Worm (Caenorhabditis elegans) whole organism, young adult: ENCODE data around the gene snap-29.

Experiments used
- B0035.1 ChIP-seq: sonication (generic microtip); optimal IDR thresholded peaks from 2 replicates; lab custom pipeline; 2016; ENCODE audit warnings: missing genetic modification characterization, mild to moderate bottlenecking, missing compliant biosample characterization, missing genotype, missing genetic modification reagents
- B0261.1 ChIP-seq: sonication (generic microtip); optimal IDR thresholded peaks from 2 replicates; lab custom pipeline; 2016; ENCODE audit warnings: mild to moderate bottlenecking, missing genetic modification characterization, moderate library complexity, missing compliant biosample characterization
- B0336.3 ChIP-seq: fragments of 200-800 bp; sonication (Bioruptor generic); IDR thresholded peaks from 2 replicates; pipeline ENCODE4 v1.3.6; 2022; ENCODE audit warnings: missing genetic modification characterization, missing compliant biosample characterization
- C06A6.2 ChIP-seq: fragments of 200-800 bp; sonication (Bioruptor generic); conservative IDR thresholded peaks from 2 replicates; pipeline ENCODE4 v1.3.6; 2022; ENCODE audit warnings: missing genetic modification characterization, missing compliant biosample characterization
- F52B5.7 ChIP-seq: sonication (generic microtip); optimal IDR thresholded peaks from 2 replicates; lab custom pipeline; 2016; ENCODE audit warnings: mild to moderate bottlenecking, missing genetic modification characterization, missing compliant biosample characterization
- F57A8.1 ChIP-seq: fragments of 200-800 bp; sonication (Bioruptor generic); optimal IDR thresholded peaks from 2 replicates; lab custom pipeline; 2018; ENCODE audit warnings: mild to moderate bottlenecking, missing genetic modification characterization, moderate library complexity, missing compliant biosample characterization
- F57C9.4 ChIP-seq: sonication (generic microtip); optimal IDR thresholded peaks from 2 replicates; lab custom pipeline; 2017; ENCODE audit warnings: mild to moderate bottlenecking, missing genetic modification characterization, missing compliant biosample characterization
- K11D2.4 ChIP-seq: fragments of 200-800 bp; sonication (Bioruptor generic); IDR thresholded peaks from 2 replicates; pipeline ENCODE4 v1.3.6; 2022; ENCODE audit warnings: missing genetic modification reagents, missing genetic modification characterization, missing compliant biosample characterization
- Y53F4B.3 ChIP-seq: fragments of 200-800 bp; sonication (Bioruptor generic); IDR thresholded peaks from 2 replicates; pipeline ENCODE4 v1.3.6; 2022; ENCODE audit warnings: missing genetic modification reagents, missing genetic modification characterization, missing compliant biosample characterization
- Y67H2A.10 ChIP-seq: fragments of 200-800 bp; sonication (Bioruptor generic); conservative IDR thresholded peaks from 2 replicates; pipeline ENCODE4 v1.3.6; 2022; ENCODE audit warnings: missing genetic modification reagents, missing genetic modification characterization, missing compliant biosample characterization
- Y95B8A.8 ChIP-seq: fragments of 200-800 bp; sonication (Bioruptor generic); IDR thresholded peaks from 2 replicates; pipeline ENCODE4 v1.3.6; 2022; ENCODE audit warnings: missing genetic modification reagents, missing genetic modification characterization, missing compliant biosample characterization
- ZK185.1 ChIP-seq: sonication (generic microtip); optimal IDR thresholded peaks from 2 replicates; lab custom pipeline; 2016; ENCODE audit warnings: mild to moderate bottlenecking, missing genetic modification characterization, missing compliant biosample characterization; ENCODE audit not compliant: poor library complexity, severe bottlenecking
- atf-7 ChIP-seq: sonication (generic microtip); optimal IDR thresholded peaks from 2 replicates; lab custom pipeline; 2017; ENCODE audit warnings: mild to moderate bottlenecking, missing genetic modification characterization, missing compliant biosample characterization
- attf-5 ChIP-seq: fragments of 200-800 bp; sonication (Bioruptor generic); optimal IDR thresholded peaks from 2 replicates; lab custom pipeline; 2018; ENCODE audit warnings: mild to moderate bottlenecking, missing genetic modification characterization, missing compliant biosample characterization
- bed-2 ChIP-seq: fragments of 200-800 bp; sonication (Bioruptor generic); IDR thresholded peaks from 2 replicates; pipeline ENCODE4 v1.3.6; 2022; ENCODE audit warnings: missing genetic modification reagents, missing genetic modification characterization, missing compliant biosample characterization
- cebp-1 ChIP-seq, 2 experiments: fragments of 200-800 bp in 1 of 2; sonication (Bioruptor generic) in 1 of 2; sonication (generic microtip) in 1 of 2; IDR thresholded peaks in 1 of 2; optimal IDR thresholded peaks in 1 of 2; 2 replicates each; pipeline versions ENCODE4 v1.3.6 to Lab custom; 2017 to 2022; ENCODE audit warnings: missing compliant biosample characterization in 2 of 2, missing genetic modification characterization in 2 of 2, mild to moderate bottlenecking in 1 of 2, missing genetic modification reagents in 1 of 2, moderate library complexity in 1 of 2
- chd-7 ChIP-seq: sonication (generic microtip); optimal IDR thresholded peaks from 2 replicates; lab custom pipeline; 2016; ENCODE audit warnings: mild to moderate bottlenecking, missing genetic modification characterization, moderate library complexity, missing compliant biosample characterization
- dpff-1 ChIP-seq: sonication (generic microtip); optimal IDR thresholded peaks from 2 replicates; lab custom pipeline; 2017; ENCODE audit warnings: mild to moderate bottlenecking, missing genetic modification characterization, missing compliant biosample characterization
- efl-1 ChIP-seq: fragments of 150-350 bp; optimal IDR thresholded peaks from 2 replicates; lab custom pipeline; 2014; ENCODE audit warnings: missing biosample characterization, missing genetic modification reagents, missing genetic modification characterization
- egl-44 ChIP-seq: fragments of 200-800 bp; sonication (Bioruptor generic); IDR thresholded peaks from 2 replicates; pipeline ENCODE4 v1.3.6; 2022; ENCODE audit warnings: missing genetic modification reagents, missing genetic modification characterization, missing compliant biosample characterization
- egrh-3 ChIP-seq: fragments of 200-800 bp; sonication (Bioruptor generic); IDR thresholded peaks from 2 replicates; pipeline ENCODE4 v1.3.6; 2022; ENCODE audit warnings: missing genetic modification reagents, missing genetic modification characterization, missing compliant biosample characterization
- ets-4 ChIP-seq: fragments of 200-800 bp; sonication (Bioruptor generic); optimal IDR thresholded peaks from 2 replicates; lab custom pipeline; 2018; ENCODE audit warnings: mild to moderate bottlenecking, missing genetic modification characterization, missing compliant biosample characterization
- gei-17 ChIP-seq: fragments of 200-800 bp; sonication (Bioruptor generic); optimal IDR thresholded peaks from 2 replicates; lab custom pipeline; 2018; ENCODE audit warnings: mild to moderate bottlenecking, missing genetic modification characterization, missing compliant biosample characterization
- hmg-1.2 ChIP-seq: fragments of 200-800 bp; sonication (Bioruptor generic); IDR thresholded peaks from 2 replicates; pipeline ENCODE4 v1.3.6; 2022; ENCODE audit warnings: missing genetic modification reagents, missing genetic modification characterization, missing compliant biosample characterization
- hsf-1 ChIP-seq: fragments of 200-800 bp; sonication (Bioruptor generic); IDR thresholded peaks from 2 replicates; pipeline ENCODE4 v1.3.6; 2022; ENCODE audit warnings: missing genetic modification reagents, missing genetic modification characterization, missing compliant biosample characterization
- lag-1 ChIP-seq: fragments of 200-800 bp; sonication (Bioruptor generic); IDR thresholded peaks from 2 replicates; pipeline ENCODE4 v1.3.6; 2022; ENCODE audit warnings: missing genetic modification reagents, missing genetic modification characterization, missing compliant biosample characterization
- lin-35 ChIP-seq, 3 experiments: fragments of 150-350 bp in 2 of 3; sonication (generic microtip) in 1 of 3; optimal IDR thresholded peaks; 2 replicates each; lab custom pipeline; 2014 to 2018; ENCODE audit warnings: missing biosample characterization in 3 of 3, missing genetic modification characterization in 3 of 3, missing genetic modification reagents in 3 of 3
- lin-40 ChIP-seq: sonication (generic microtip); optimal IDR thresholded peaks from 2 replicates; lab custom pipeline; 2016; ENCODE audit warnings: missing genetic modification characterization, mild to moderate bottlenecking, missing compliant biosample characterization, missing genotype, missing genetic modification reagents
- lsy-27 ChIP-seq: sonication (generic microtip); optimal IDR thresholded peaks from 2 replicates; lab custom pipeline; 2017; ENCODE audit warnings: missing genetic modification characterization, mild to moderate bottlenecking, missing compliant biosample characterization, antibody characterized with exemption, missing genotype, borderline replicate concordance; ENCODE audit not compliant: insufficient read depth
- madf-6 ChIP-seq: fragments of 200-800 bp; sonication (Bioruptor generic); IDR thresholded peaks from 2 replicates; pipeline ENCODE4 v1.3.6; 2022; ENCODE audit warnings: missing genetic modification reagents, missing genetic modification characterization, missing compliant biosample characterization
- madf-8 ChIP-seq: fragments of 200-800 bp; sonication (Bioruptor generic); conservative IDR thresholded peaks from 2 replicates; pipeline ENCODE4 v1.3.6; 2022; ENCODE audit warnings: missing genetic modification reagents, missing genetic modification characterization, missing compliant biosample characterization
- mes-4 ChIP-seq: sonication (generic microtip); optimal IDR thresholded peaks from 2 replicates; lab custom pipeline; 2016; ENCODE audit warnings: missing genotype, missing genetic modification characterization, missing compliant biosample characterization
- nfya-1 ChIP-seq: sonication (generic microtip); optimal IDR thresholded peaks from 2 replicates; lab custom pipeline; 2017; ENCODE audit warnings: antibody characterized with exemption, missing compliant biosample characterization, missing genetic modification characterization, borderline replicate concordance; ENCODE audit not compliant: insufficient read depth
- nfyb-1 ChIP-seq: fragments of 200-800 bp; sonication (Bioruptor generic); IDR thresholded peaks from 2 replicates; pipeline ENCODE4 v1.3.6; 2022; ENCODE audit warnings: missing genetic modification reagents, missing genetic modification characterization, missing compliant biosample characterization
- pbrm-1 ChIP-seq: fragments of 200-800 bp; sonication (Bioruptor generic); IDR thresholded peaks from 2 replicates; pipeline ENCODE4 v1.3.6; 2022; ENCODE audit warnings: missing genetic modification reagents, missing genetic modification characterization, missing compliant biosample characterization
- rcor-1 ChIP-seq: fragments of 200-800 bp; sonication (Bioruptor generic); IDR thresholded peaks from 2 replicates; pipeline ENCODE4 v1.3.6; 2022; ENCODE audit warnings: missing genetic modification reagents, missing genetic modification characterization, missing compliant biosample characterization
- repo-1 ChIP-seq: sonication (generic microtip); optimal IDR thresholded peaks from 2 replicates; lab custom pipeline; 2017; ENCODE audit warnings: mild to moderate bottlenecking, missing genetic modification characterization, missing compliant biosample characterization
- snpc-3.4 ChIP-seq: sonication (generic microtip); optimal IDR thresholded peaks from 2 replicates; lab custom pipeline; 2017; ENCODE audit warnings: missing genetic modification characterization, mild to moderate bottlenecking, missing compliant biosample characterization, antibody characterized with exemption, moderate library complexity, missing genotype, missing genetic modification reagents
- somi-1 ChIP-seq: fragments of 200-800 bp; sonication (Bioruptor generic); optimal IDR thresholded peaks from 2 replicates; lab custom pipeline; 2018; ENCODE audit warnings: mild to moderate bottlenecking, missing genetic modification characterization, missing compliant biosample characterization
- tbp1 ChIP-seq: fragments of 200-800 bp; sonication (Bioruptor generic); optimal IDR thresholded peaks from 2 replicates; lab custom pipeline; 2018; ENCODE audit warnings: mild to moderate bottlenecking, missing genetic modification characterization, missing compliant biosample characterization
- unc-130 ChIP-seq: sonication (generic microtip); optimal IDR thresholded peaks from 2 replicates; lab custom pipeline; 2016; ENCODE audit warnings: missing genetic modification reagents, missing genetic modification characterization, missing compliant biosample characterization
- xnd-1 ChIP-seq: sonication (generic microtip); optimal IDR thresholded peaks from 2 replicates; lab custom pipeline; 2016; ENCODE audit warnings: missing genotype, missing genetic modification reagents, missing genetic modification characterization, missing compliant biosample characterization
- zim-3 ChIP-seq: sonication (generic microtip); optimal IDR thresholded peaks from 2 replicates; lab custom pipeline; 2017; ENCODE audit warnings: mild to moderate bottlenecking, missing genetic modification characterization, moderate library complexity, missing compliant biosample characterization
- ztf-22 ChIP-seq: fragments of 200-800 bp; sonication (Bioruptor generic); optimal IDR thresholded peaks from 2 replicates; lab custom pipeline; 2018; ENCODE audit warnings: mild to moderate bottlenecking, missing genetic modification characterization, moderate library complexity, missing compliant biosample characterization
- ztf-26 ChIP-seq: sonication (generic microtip); optimal IDR thresholded peaks from 2 replicates; lab custom pipeline; 2017; ENCODE audit warnings: missing genetic modification characterization, missing compliant biosample characterization

Gene snap-29

DNA sequence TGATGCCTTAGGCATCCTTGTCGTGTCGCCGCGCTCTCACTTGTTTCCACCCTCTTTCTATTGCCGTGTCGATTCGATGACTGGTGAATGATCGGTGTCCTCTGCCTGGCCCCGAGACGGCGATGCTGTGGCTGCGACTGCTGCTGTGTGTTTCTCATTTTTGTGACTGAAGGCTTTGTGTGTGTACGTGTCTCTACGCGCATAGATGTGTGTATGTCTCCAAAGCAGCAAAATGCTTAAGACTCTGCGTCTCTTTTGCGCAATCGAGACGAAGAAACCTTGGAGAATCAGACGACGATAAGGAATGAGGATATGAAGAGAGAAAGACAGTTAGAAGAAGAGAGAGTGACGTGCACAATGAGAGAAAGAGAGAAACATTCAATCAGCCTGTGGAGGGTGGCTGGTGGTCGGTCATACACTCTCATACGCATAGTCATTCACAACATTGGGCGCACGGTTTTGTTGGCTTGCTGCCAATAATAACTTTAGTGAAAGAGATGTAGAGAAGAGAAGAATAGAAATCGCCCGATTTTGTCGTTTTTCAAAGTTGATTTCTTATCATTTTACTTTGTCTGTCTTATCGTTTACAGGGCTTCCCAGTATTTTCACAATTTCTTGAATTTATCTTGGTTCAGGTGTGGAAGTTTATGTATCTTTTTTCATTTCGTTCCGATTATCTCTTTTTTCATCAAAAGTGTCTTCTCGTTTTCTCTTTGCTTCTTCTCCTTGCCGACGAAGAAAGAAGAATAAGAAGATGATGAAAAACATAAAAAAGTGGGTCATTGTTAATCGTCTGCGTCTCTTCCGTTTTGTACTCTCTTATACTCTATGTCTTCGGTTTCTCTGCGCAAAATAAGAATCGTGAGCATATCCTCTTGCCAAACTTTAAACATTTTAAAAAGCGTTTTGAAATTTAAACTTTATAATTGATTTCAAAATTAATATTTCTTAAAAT, 26.1 kb downstream of the snap-29 start (continued):
- no peak for TF ChIP-seq madf-6
- TF ChIP-seq zim-3 (tag; lab: Kevin White, UChicago): no peak
- peak; percentile 33; the same call in 1 of the 2 replicates for TF ChIP-seq rcor-1 (GFP tag; lab: Robert Waterston, UW)
- no peak for TF ChIP-seq F52B5.7 (tag; lab: Kevin White, UChicago)
- peak; percentile 96 for TF ChIP-seq ztf-22
- TF ChIP-seq efl-1 (GFP tag; lab: Kevin White, UChicago): no peak
- TF ChIP-seq cebp-1 (GFP tag; IDR thresholded peaks at IDR 0.05; lab: Robert Waterston, UW): no peak
- TF ChIP-seq cebp-1 (tag; optimal IDR thresholded peaks at IDR 0.05; lab: Kevin White, UChicago): peak; percentile 92
- peak; percentile 97 for TF ChIP-seq attf-5 (GFP tag; lab: Kevin White, UChicago)
- TF ChIP-seq ZK185.1 (tag; lab: Kevin White, UChicago): no peak
- TF ChIP-seq xnd-1 (tag; lab: Kevin White, UChicago): no peak
- TF ChIP-seq Y67H2A.10 (GFP tag; lab: Robert Waterston, UW): no peak
- TF ChIP-seq B0261.1: no peak
- TF ChIP-seq mes-4 (tag; lab: Kevin White, UChicago): no peak
- peak; percentile 94 for TF ChIP-seq chd-7 (tag; lab: Kevin White, UChicago)
- TF ChIP-seq madf-8 (GFP tag; lab: Robert Waterston, UW): no peak
- peak; percentile 91 for TF ChIP-seq hmg-1.2 (GFP tag; lab: Robert Waterston, UW)
- peak; percentile 78 for TF ChIP-seq ets-4
- peak; percentile 94 for TF ChIP-seq B0336.3
- no peak for TF ChIP-seq unc-130 (GFP tag; lab: Kevin White, UChicago)
- peak; percentile 57 for TF ChIP-seq tbp1 (GFP tag; lab: Kevin White, UChicago)
- no peak for TF ChIP-seq lsy-27 (tag; lab: Kevin White, UChicago)
- TF ChIP-seq nfyb-1: peak; percentile 88
- peak; percentile 53 for TF ChIP-seq snpc-3.4 (tag; lab: Kevin White, UChicago)
- TF ChIP-seq lin-35 (GFP tag; optimal IDR thresholded peaks at IDR 0.05; lab: Kevin White, UChicago): peak in 1 of 3 experiments; percentile 61
- TF ChIP-seq atf-7: peak; percentile 98
- no peak for TF ChIP-seq nfya-1 (tag; lab: Kevin White, UChicago)
- peak; percentile 96 for TF ChIP-seq lin-40 (tag; lab: Kevin White, UChicago)
- 0 out of 2 replicates have a peak, but pooled peaks have one; percentile 23 for TF ChIP-seq bed-2
- TF ChIP-seq ztf-26: peak; percentile 84
- no peak for TF ChIP-seq Y95B8A.8 (GFP tag; lab: Robert Waterston, UW)
- 0 out of 2 replicates have a peak, but pooled peaks have one; percentile 56 for TF ChIP-seq lag-1
- TF ChIP-seq somi-1 (GFP tag; lab: Kevin White, UChicago): peak; percentile 94
- TF ChIP-seq C06A6.2: peak; percentile 68
- TF ChIP-seq K11D2.4 (GFP tag; lab: Robert Waterston, UW): peak; percentile 74; the same call in 1 of the 2 replicates
- peak; percentile 79 for TF ChIP-seq pbrm-1 (GFP tag; lab: Robert Waterston, UW)
- TF ChIP-seq egl-44 (GFP tag; lab: Robert Waterston, UW): no peak; the same call in 1 of the 2 replicates
- no peak for TF ChIP-seq dpff-1 (tag; lab: Kevin White, UChicago)
- TF ChIP-seq gei-17 (GFP tag; lab: Kevin White, UChicago): peak; percentile 73
- peak; percentile 67 for TF ChIP-seq B0035.1
- no peak for TF ChIP-seq Y53F4B.3 (GFP tag; lab: Robert Waterston, UW)
- no peak for TF ChIP-seq F57A8.1
- peak; percentile 46 for TF ChIP-seq repo-1 (tag; lab: Kevin White, UChicago)
- peak; percentile 53; the same call in 1 of the 2 replicates for TF ChIP-seq egrh-3 (GFP tag; lab: Robert Waterston, UW)
- TF ChIP-seq F57C9.4: no peak
- TF ChIP-seq hsf-1 (GFP tag; lab: Robert Waterston, UW): no peak
